Worm (Caenorhabditis elegans): Measurements from ENCODE around the gene eel-1.

eel-1 gene

ce11 chrIV:3089611-3090010 is 39.7 kb upstream of the eel-1 start:
- no peak for TF ChIP-seq tbx-9 (tag; optimal IDR thresholded peaks at IDR 0.05; ENCODE audit: borderline replicate concordance)
- TF ChIP-seq egrh-3 (GFP tag; IDR thresholded peaks at IDR 0.05): no peak
- TF ChIP-seq ZK185.1 (tag; optimal IDR thresholded peaks at IDR 0.05; ENCODE audit: poor library complexity, severe bottlenecking): no peak
- no peak for TF ChIP-seq T26A5.8 (tag; optimal IDR thresholded peaks at IDR 0.05)
- TF ChIP-seq tbp1 (GFP tag; optimal IDR thresholded peaks at IDR 0.05): no peak
- TF ChIP-seq attf-3 (GFP tag; conservative IDR thresholded peaks at IDR 0.05): no peak
- TF ChIP-seq rpc-1 (optimal IDR thresholded peaks at IDR 0.05): no peak
- TF ChIP-seq rpc-1 (tag; optimal IDR thresholded peaks at IDR 0.05): no peak
- no peak for TF ChIP-seq bed-1 (GFP tag; IDR thresholded peaks at IDR 0.05)
- TF ChIP-seq ceh-100 (GFP tag; IDR thresholded peaks at IDR 0.05): no peak
- no peak for TF ChIP-seq F23B12.7 (tag; optimal IDR thresholded peaks at IDR 0.05; ENCODE audit: insufficient read depth)
- no peak for TF ChIP-seq madf-6 (GFP tag; IDR thresholded peaks at IDR 0.05)
- TF ChIP-seq sea-2 (GFP tag; IDR thresholded peaks at IDR 0.05): no peak
- no peak for TF ChIP-seq hmg-1.2 (GFP tag; IDR thresholded peaks at IDR 0.05)
- no peak for TF ChIP-seq Y67H2A.10 (GFP tag; conservative IDR thresholded peaks at IDR 0.05)
- no peak for TF ChIP-seq efl-1 (GFP tag; optimal IDR thresholded peaks at IDR 0.05)
- TF ChIP-seq mcd-1 (GFP tag; IDR thresholded peaks at IDR 0.05): no peak

DNA sequence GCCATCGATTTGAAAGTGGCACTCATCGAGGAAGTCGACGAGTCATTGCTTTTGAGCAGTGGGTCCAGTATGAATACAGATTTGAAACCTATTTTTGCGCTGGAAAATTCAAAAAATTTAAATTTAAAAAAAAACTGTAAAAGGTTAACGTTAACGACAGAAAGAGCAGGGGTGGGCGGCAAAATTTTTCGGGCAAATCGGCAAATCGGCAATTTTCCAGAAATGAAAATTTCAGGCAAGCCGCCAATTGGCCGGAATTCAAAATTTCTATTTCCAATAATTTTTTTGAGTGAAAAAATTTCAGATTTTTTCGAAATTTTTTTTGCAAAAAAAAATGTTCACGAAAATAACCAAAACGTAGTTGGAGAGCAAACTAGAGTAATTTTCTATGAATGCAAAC is 36.9 kb upstream of the eel-1 start, which contains the start of gene Y67D8C.9:
Gene Y67D8C.9, minus strand, starts transcription at position 101 of the 400 bp plus-strand sequence.
- TF ChIP-seq somi-1 (GFP tag; optimal IDR thresholded peaks at IDR 0.05): no peak
- no peak for TF ChIP-seq gei-17 (GFP tag; optimal IDR thresholded peaks at IDR 0.05)
- no peak for TF ChIP-seq hmg-1.2 (GFP tag; IDR thresholded peaks at IDR 0.05)
- TF ChIP-seq attf-5 (GFP tag; optimal IDR thresholded peaks at IDR 0.05): no peak
- TF ChIP-seq pha-4 (tag; optimal IDR thresholded peaks at IDR 0.05): no peak
- no peak for TF ChIP-seq athp-1 (tag; optimal IDR thresholded peaks at IDR 0.05)
- TF ChIP-seq F52B5.7 (tag; optimal IDR thresholded peaks at IDR 0.05): no peak
- TF ChIP-seq egl-18 (GFP tag; IDR thresholded peaks at IDR 0.05): no peak
- no peak for TF ChIP-seq ZK185.1 (tag; optimal IDR thresholded peaks at IDR 0.05; ENCODE audit: poor library complexity, severe bottlenecking)
- no peak for TF ChIP-seq tlf-1 (GFP tag; optimal IDR thresholded peaks at IDR 0.05)
- TF ChIP-seq egrh-3 (GFP tag; IDR thresholded peaks at IDR 0.05): no peak
- no peak for TF ChIP-seq Y56A3A.18 (GFP tag; IDR thresholded peaks at IDR 0.05)
- TF ChIP-seq rpc-1 (optimal IDR thresholded peaks at IDR 0.05): no peak
- TF ChIP-seq rpc-1 (tag; optimal IDR thresholded peaks at IDR 0.05): no peak
- TF ChIP-seq nhr-120 (GFP tag; IDR thresholded peaks at IDR 0.05): no peak
- no peak for TF ChIP-seq nhr-179 (tag; optimal IDR thresholded peaks at IDR 0.05)

- TF ChIP-seq K11D2.4 (GFP tag; IDR thresholded peaks at IDR 0.05) (no peak), mcd-1 (GFP tag; IDR thresholded peaks at IDR 0.05) (0 out of 2 replicates have a peak, but pooled peaks have one; percentile 13)
Observed at ce11 chrIV:3076802-3077201, 26.9 kb upstream of the eel-1 start.

DNA sequence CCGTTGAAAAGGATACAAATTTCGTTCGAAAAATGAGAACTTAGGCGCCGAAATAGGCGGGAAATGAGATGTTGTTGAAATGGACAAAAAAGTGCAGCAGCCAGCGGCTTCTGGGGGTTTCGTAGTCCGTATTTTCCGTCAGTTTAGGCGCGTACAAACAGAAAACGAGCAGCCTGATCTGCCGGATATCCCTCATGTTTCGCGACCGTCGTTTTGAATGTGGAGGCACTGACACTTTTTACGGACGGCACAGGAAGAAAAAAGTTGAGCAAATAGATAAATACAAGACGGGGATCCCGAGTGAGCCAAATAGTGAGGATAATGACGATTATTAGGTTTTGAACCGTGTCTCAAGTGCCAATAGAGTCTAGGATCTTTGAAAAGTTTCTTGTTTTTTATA is 26.3 kb upstream of the eel-1 start, which contains the start of gene Y67D8C.22:
Gene Y67D8C.22, minus strand, starts transcription at position 101 of the 400 bp plus-strand sequence.
- TF ChIP-seq ztf-18 (tag; optimal IDR thresholded peaks at IDR 0.05) (no peak), sdz-38 (tag; optimal IDR thresholded peaks at IDR 0.05) (no peak), unc-130 (GFP tag; optimal IDR thresholded peaks at IDR 0.05) (no peak), K11D2.4 (GFP tag; IDR thresholded peaks at IDR 0.05) (no peak), attf-3 (GFP tag; conservative IDR thresholded peaks at IDR 0.05) (no peak), hlh-12 (tag; optimal IDR thresholded peaks at IDR 0.05) (no peak), ztf-26 (tag; optimal IDR thresholded peaks at IDR 0.05) (no peak), lsl-1 (GFP tag; optimal IDR thresholded peaks at IDR 0.05) (no peak), B0336.3 (GFP tag; IDR thresholded peaks at IDR 0.05) (no peak), F33H1.4 (GFP tag; IDR thresholded peaks at IDR 0.05) (no peak), nhr-27 (tag; optimal IDR thresholded peaks at IDR 0.05) (no peak), athp-1 (tag; optimal IDR thresholded peaks at IDR 0.05) (no peak), dox-1 (GFP tag; IDR thresholded peaks at IDR 0.05) (no peak), lin-54 (GFP tag; optimal IDR thresholded peaks at IDR 0.05) (no peak), F55B11.4 (tag; optimal IDR thresholded peaks at IDR 0.05; ENCODE audit: borderline replicate concordance, insufficient read depth) (no peak), ama-1 (optimal IDR thresholded peaks at IDR 0.05) (no peak), ama-1 (GFP tag; optimal IDR thresholded peaks at IDR 0.05) (no peak), bed-2 (GFP tag; IDR thresholded peaks at IDR 0.05) (no peak)

All from whole organism, young adult.